Fruit fly (Drosophila melanogaster): ENCODE results near the gene Cp38.

The Cp38 gene

dm6 chrX:8492849-8493248 is 11.2 kb downstream of the Cp38 start (continued):
- TF ChIP-seq sob (GFP tag; IDR thresholded peaks at IDR 0.05) (peak; percentile 80), hth (optimal IDR thresholded peaks at IDR 0.05) (no peak), row (GFP tag; IDR thresholded peaks at IDR 0.05) (peak; percentile 80), Xbp1 (GFP tag; optimal IDR thresholded peaks at IDR 0.05) (peak; percentile 82), CG10147 (GFP tag; optimal IDR thresholded peaks at IDR 0.05) (peak; percentile 44), CG11695 (GFP tag; IDR thresholded peaks at IDR 0.05) (peak; percentile 68; the same call in 2 of the 3 replicates), Dip3 (GFP tag; optimal IDR thresholded peaks at IDR 0.05) (no peak), Myb (GFP tag; optimal IDR thresholded peaks at IDR 0.05) (no peak), onecut (GFP tag; IDR thresholded peaks at IDR 0.05) (peak; percentile 87), CG6689 (GFP tag; IDR thresholded peaks at IDR 0.05) (peak; percentile 89), ind (GFP tag; optimal IDR thresholded peaks at IDR 0.05) (peak; percentile 71), CG12219 (GFP tag; optimal IDR thresholded peaks at IDR 0.05) (peak; percentile 74), CG6854 (GFP tag; optimal IDR thresholded peaks at IDR 0.05) (no peak), CG8944 (GFP tag; optimal IDR thresholded peaks at IDR 0.05) (peak; percentile 18), cato (GFP tag; optimal IDR thresholded peaks at IDR 0.05; ENCODE audit: borderline replicate concordance) (peak; percentile 39), tin (GFP tag; optimal IDR thresholded peaks at IDR 0.05) (peak; percentile 79), crp (GFP tag; optimal IDR thresholded peaks at IDR 0.05) (peak in 1 of 2 experiments; percentile 34), CG4854 (GFP tag; optimal IDR thresholded peaks at IDR 0.05) (peak; percentile 25), nau (GFP tag; optimal IDR thresholded peaks at IDR 0.05) (peak; percentile 55), Hr39 (optimal IDR thresholded peaks at IDR 0.05) (no peak), Bteb2 (GFP tag; optimal IDR thresholded peaks at IDR 0.05) (no peak), CG7271 (tag; optimal IDR thresholded peaks at IDR 0.05) (peak; percentile 25), CG17829 (tag; optimal IDR thresholded peaks at IDR 0.05) (peak; percentile 73), Sry-δ (GFP tag; optimal IDR thresholded peaks at IDR 0.05) (no peak), CG8388 (GFP tag; optimal IDR thresholded peaks at IDR 0.05) (peak; percentile 80), CG12659 (GFP tag; optimal IDR thresholded peaks at IDR 0.05) (peak; percentile 55), Deaf1 (tag; optimal IDR thresholded peaks at IDR 0.05) (peak; percentile 20), CG31365 (tag; optimal IDR thresholded peaks at IDR 0.05) (no peak), CG12769 (tag; optimal IDR thresholded peaks at IDR 0.05) (peak; percentile 44), al (GFP tag; IDR thresholded peaks at IDR 0.05) (0 out of 2 replicates have a peak, but pooled peaks have one; percentile 31), sc (optimal IDR thresholded peaks at IDR 0.05) (no peak), sc (GFP tag; optimal IDR thresholded peaks at IDR 0.05) (peak; percentile 59), Ravus (GFP tag; IDR thresholded peaks at IDR 0.05) (peak; percentile 64), corto (GFP tag; optimal IDR thresholded peaks at IDR 0.05) (no peak), ham (GFP tag; IDR thresholded peaks at IDR 0.05) (no peak), CG2712 (tag; optimal IDR thresholded peaks at IDR 0.05) (peak; percentile 81), CrebB (tag; optimal IDR thresholded peaks at IDR 0.05) (peak; percentile 6), emc (GFP tag; optimal IDR thresholded peaks at IDR 0.05) (no peak), stwl (tag; optimal IDR thresholded peaks at IDR 0.05) (no peak), CG8359 (GFP tag; optimal IDR thresholded peaks at IDR 0.05; ENCODE audit: borderline replicate concordance) (peak; percentile 59), ttk (GFP tag; IDR thresholded peaks at IDR 0.05) (peak; percentile 90), CG14014 (GFP tag; IDR thresholded peaks at IDR 0.05) (peak; percentile 85), CG8478 (optimal IDR thresholded peaks at IDR 0.05) (no peak), CoRest (tag; optimal IDR thresholded peaks at IDR 0.05) (peak; percentile 78), insv (GFP tag; optimal IDR thresholded peaks at IDR 0.05) (no peak), gem (tag; optimal IDR thresholded peaks at IDR 0.05) (peak; percentile 84), CG14965 (GFP tag; optimal IDR thresholded peaks at IDR 0.05; ENCODE audit: borderline replicate concordance) (no peak), Hey (tag; optimal IDR thresholded peaks at IDR 0.05) (no peak), HLH4C (GFP tag; IDR thresholded peaks at IDR 0.05; ENCODE audit: partially characterized antibody) (no peak), CG15601 (tag; optimal IDR thresholded peaks at IDR 0.05) (peak; percentile 66), CG3163 (GFP tag; optimal IDR thresholded peaks at IDR 0.05) (no peak), CG12236 (GFP tag; optimal IDR thresholded peaks at IDR 0.05) (no peak)
